Fruit fly (Drosophila melanogaster) whole organism, embryonic: Measurements from ENCODE around the gene net.
A peak's percentile ranks its signal among the peaks of the same experiment; 100 is the strongest.

Source experiments
- Ada2b ChIP-seq: fragments of 200-800 bp; sonication (Bioruptor generic); IDR thresholded peaks from 2 replicates; pipeline ENCODE4 v1.3.6; 2022; ENCODE audit warnings: missing biosample characterization, missing genetic modification characterization
- CG12104 ChIP-seq: fragments of 200-800 bp; sonication (Bioruptor generic); optimal IDR thresholded peaks from 3 replicates; lab custom pipeline; 2016; ENCODE audit warnings: missing biosample characterization, missing genetic modification characterization
- CG1233 ChIP-seq: fragments of 200-800 bp; sonication (Bioruptor generic); optimal IDR thresholded peaks from 4 replicates; lab custom pipeline; 2018; ENCODE audit warnings: missing biosample characterization, mild to moderate bottlenecking, missing genetic modification characterization
- CG14860 ChIP-seq: fragments of 200-800 bp; sonication (Bioruptor generic); IDR thresholded peaks from 3 replicates; pipeline ENCODE4 v1.3.6; 2022; ENCODE audit warnings: missing biosample characterization, missing genetic modification characterization; ENCODE audit not compliant: partially characterized antibody
- CG15601 ChIP-seq: fragments of 200-800 bp; sonication (Bioruptor generic); optimal IDR thresholded peaks from 3 replicates; lab custom pipeline; 2019; ENCODE audit warnings: missing biosample characterization, mild to moderate bottlenecking, missing genetic modification characterization, moderate library complexity
- CG17385 ChIP-seq: fragments of 200-800 bp; sonication (Bioruptor generic); optimal IDR thresholded peaks from 3 replicates; lab custom pipeline; 2018; ENCODE audit warnings: missing biosample characterization, mild to moderate bottlenecking, missing genetic modification characterization
- CG2199 ChIP-seq: fragments of 200-800 bp; sonication (Bioruptor generic); IDR thresholded peaks from 3 replicates; pipeline ENCODE4 v1.3.6; 2022; ENCODE audit warnings: missing biosample characterization, missing genetic modification characterization
- CG31441 ChIP-seq: fragments of 200-800 bp; sonication (Bioruptor generic); IDR thresholded peaks from 2 replicates; pipeline ENCODE4 v1.3.6; 2022; ENCODE audit warnings: missing biosample characterization, missing genetic modification characterization
- CG3726 ChIP-seq: fragments of 200-800 bp; sonication (Bioruptor generic); IDR thresholded peaks from 3 replicates; pipeline ENCODE4, ENCODE4 v1.3.6; 2022; ENCODE audit warnings: missing biosample characterization, missing genetic modification characterization
- CG4328 ChIP-seq: fragments of 200-800 bp; sonication (Bioruptor generic); optimal IDR thresholded peaks from 3 replicates; lab custom pipeline; 2017; ENCODE audit warnings: missing biosample characterization, missing genetic modification reagents, missing genetic modification characterization
- CG6175 ChIP-seq: fragments of 200-800 bp; sonication (Bioruptor generic); IDR thresholded peaks from 3 replicates; pipeline ENCODE4 v1.3.6; 2022; ENCODE audit warnings: missing biosample characterization, missing genetic modification characterization
- CG6813 ChIP-seq: fragments of 200-800 bp; sonication (Bioruptor generic); optimal IDR thresholded peaks from 2 replicates; lab custom pipeline; 2017; ENCODE audit warnings: missing biosample characterization, missing genetic modification characterization, mild to moderate bottlenecking, moderate library complexity, missing genetic modification reagents
- CG7745 ChIP-seq: fragments of 200-800 bp; sonication (Bioruptor generic); optimal IDR thresholded peaks from 2 replicates; lab custom pipeline; 2018; ENCODE audit warnings: missing biosample characterization, mild to moderate bottlenecking, missing genetic modification characterization, moderate library complexity
- CG8359 ChIP-seq: fragments of 200-800 bp; sonication (Bioruptor generic); optimal IDR thresholded peaks from 2 replicates; lab custom pipeline; 2017; ENCODE audit warnings: missing biosample characterization, mild to moderate bottlenecking, missing genetic modification characterization, borderline replicate concordance
- CG8388 ChIP-seq: fragments of 200-800 bp; sonication (Bioruptor generic); optimal IDR thresholded peaks from 2 replicates; lab custom pipeline; 2019; ENCODE audit warnings: missing biosample characterization, mild to moderate bottlenecking, missing genetic modification characterization, moderate library complexity
- CoRest ChIP-seq: fragments of 200-800 bp; sonication (Bioruptor generic); optimal IDR thresholded peaks from 3 replicates; lab custom pipeline; 2018; ENCODE audit warnings: missing biosample characterization, mild to moderate bottlenecking, missing genetic modification characterization, moderate library complexity
- Dll ChIP-seq: fragments of 200-800 bp; sonication (Bioruptor generic); IDR thresholded peaks from 4 replicates; pipeline ENCODE4 v1.3.6; 2022; ENCODE audit warnings: missing biosample characterization, missing genetic modification characterization; ENCODE audit not compliant: partially characterized antibody
- Dp ChIP-seq: fragments of 200-800 bp; sonication (Bioruptor generic); optimal IDR thresholded peaks from 2 replicates; lab custom pipeline; 2018; ENCODE audit warnings: missing biosample characterization, mild to moderate bottlenecking, missing genetic modification characterization, moderate library complexity
- Dref ChIP-seq: fragments of 200-800 bp; sonication (Bioruptor generic); IDR thresholded peaks from 2 replicates; pipeline ENCODE4 v1.3.6; 2022; ENCODE audit warnings: missing biosample characterization, missing genetic modification characterization
- E2f2 ChIP-seq: fragments of 200-800 bp; sonication (Bioruptor generic); IDR thresholded peaks from 2 replicates; pipeline ENCODE4 v1.3.6; 2022; ENCODE audit warnings: missing biosample characterization, missing genetic modification characterization
- Ets65A ChIP-seq: fragments of 200-800 bp; sonication (Bioruptor generic); peaks from one replicate; lab custom pipeline; 2016; ENCODE audit warnings: missing biosample characterization, missing genetic modification characterization
- Ets97D ChIP-seq: fragments of 200-800 bp; sonication (Bioruptor generic); optimal IDR thresholded peaks from 3 replicates; lab custom pipeline; 2016; ENCODE audit warnings: missing biosample characterization, missing genetic modification characterization
- Max ChIP-seq: fragments of 200-800 bp; sonication (Bioruptor generic); optimal IDR thresholded peaks from 2 replicates; lab custom pipeline; 2016; ENCODE audit warnings: missing biosample characterization, mild to moderate bottlenecking, missing genetic modification characterization
- Meics ChIP-seq: fragments of 200-800 bp; sonication (Bioruptor generic); optimal IDR thresholded peaks from 2 replicates; lab custom pipeline; 2017; ENCODE audit warnings: missing biosample characterization, mild to moderate bottlenecking, missing genetic modification characterization
- Nf-YB ChIP-seq: fragments of 200-800 bp; sonication (Bioruptor generic); optimal IDR thresholded peaks from 3 replicates; lab custom pipeline; 2019; ENCODE audit warnings: missing biosample characterization, mild to moderate bottlenecking, missing genetic modification characterization, moderate library complexity
- Oaz ChIP-seq: fragments of 200-800 bp; sonication (Bioruptor generic); IDR thresholded peaks from 2 replicates; pipeline ENCODE4 v1.3.6; 2022; ENCODE audit warnings: missing biosample characterization, missing genetic modification characterization
- Sox102F ChIP-seq: fragments of 200-800 bp; sonication (Bioruptor generic); optimal IDR thresholded peaks from 2 replicates; lab custom pipeline; 2018; ENCODE audit warnings: missing biosample characterization, mild to moderate bottlenecking, missing genetic modification characterization, moderate library complexity
- Spps ChIP-seq: fragments of 200-800 bp; sonication (Bioruptor generic); optimal IDR thresholded peaks from 2 replicates; lab custom pipeline; 2018; ENCODE audit warnings: missing biosample characterization, mild to moderate bottlenecking, missing genetic modification characterization
- Sry-δ ChIP-seq: fragments of 200-800 bp; sonication (Bioruptor generic); optimal IDR thresholded peaks from 2 replicates; lab custom pipeline; 2016; ENCODE audit warnings: missing biosample characterization, missing genetic modification characterization
- Usf ChIP-seq: fragments of 200-800 bp; sonication (Bioruptor generic); optimal IDR thresholded peaks from 2 replicates; lab custom pipeline; 2017; ENCODE audit warnings: missing genotype, missing biosample characterization, missing genetic modification characterization
- ab ChIP-seq: fragments of 200-800 bp; sonication (Bioruptor generic); optimal IDR thresholded peaks from 2 replicates; lab custom pipeline; 2016; ENCODE audit warnings: missing biosample characterization, missing genetic modification characterization
- cg ChIP-seq: fragments of 200-800 bp; sonication (Bioruptor generic); optimal IDR thresholded peaks from 3 replicates; lab custom pipeline; 2019; ENCODE audit warnings: missing biosample characterization, mild to moderate bottlenecking, missing genetic modification characterization, moderate library complexity
- crp ChIP-seq, 2 experiments: fragments of 200-800 bp; sonication (Bioruptor generic); optimal IDR thresholded peaks; 2 replicates in 1 of 2; 3 replicates in 1 of 2; lab custom pipeline; 2017; ENCODE audit warnings: missing biosample characterization in 2 of 2, missing genetic modification characterization in 2 of 2, mild to moderate bottlenecking in 1 of 2, moderate library complexity in 1 of 2
- dimm ChIP-seq: fragments of 200-800 bp; sonication (Bioruptor generic); IDR thresholded peaks from 2 replicates; pipeline ENCODE4 v1.3.6; 2022; ENCODE audit warnings: missing biosample characterization, missing genetic modification characterization
- esg ChIP-seq: fragments of 200-800 bp; sonication (Bioruptor generic); conservative IDR thresholded peaks from 2 replicates; pipeline ENCODE4 v1.3.6; 2022; ENCODE audit warnings: missing biosample characterization, missing genetic modification characterization
- fd3F ChIP-seq: fragments of 200-800 bp; sonication (Bioruptor generic); optimal IDR thresholded peaks from 2 replicates; lab custom pipeline; 2018; ENCODE audit warnings: missing biosample characterization, mild to moderate bottlenecking, missing genetic modification characterization, moderate library complexity
- gcm ChIP-seq: fragments of 200-800 bp; sonication (Bioruptor generic); optimal IDR thresholded peaks from 2 replicates; lab custom pipeline; 2019; ENCODE audit warnings: missing biosample characterization, mild to moderate bottlenecking, missing genetic modification characterization, moderate library complexity
- gem ChIP-seq: fragments of 200-800 bp; sonication (Bioruptor generic); optimal IDR thresholded peaks from 2 replicates; lab custom pipeline; 2019; ENCODE audit warnings: missing biosample characterization, mild to moderate bottlenecking, missing genetic modification characterization, moderate library complexity
- grn ChIP-seq: fragments of 200-800 bp; sonication (Bioruptor generic); optimal IDR thresholded peaks from 3 replicates; lab custom pipeline; 2017; ENCODE audit warnings: missing biosample characterization, missing genetic modification characterization
- jumu ChIP-seq: fragments of 200-800 bp; sonication (Bioruptor generic); optimal IDR thresholded peaks from 3 replicates; lab custom pipeline; 2016; ENCODE audit warnings: missing biosample characterization, missing genetic modification characterization
- kah ChIP-seq: fragments of 200-800 bp; sonication (Bioruptor generic); optimal IDR thresholded peaks from 2 replicates; lab custom pipeline; 2018; ENCODE audit warnings: missing biosample characterization, mild to moderate bottlenecking, missing genetic modification characterization
- knrl ChIP-seq: fragments of 200-800 bp; sonication (Bioruptor generic); IDR thresholded peaks from 3 replicates; pipeline ENCODE4 v1.3.6; 2022; ENCODE audit warnings: missing biosample characterization, missing genetic modification characterization; ENCODE audit not compliant: partially characterized antibody
- lola ChIP-seq, 3 experiments: fragments of >200 bp in 2 of 3; fragments of 200-800 bp in 1 of 3; sonication (Bioruptor generic) in 1 of 3; optimal IDR thresholded peaks; 2 replicates each; lab custom pipeline; 2017 to 2019; ENCODE audit warnings: missing biosample characterization in 3 of 3, missing genetic modification characterization in 3 of 3, mild to moderate bottlenecking in 1 of 3, moderate library complexity in 1 of 3
- oc ChIP-seq: fragments of 200-800 bp; sonication (Bioruptor generic); optimal IDR thresholded peaks from 2 replicates; lab custom pipeline; 2018; ENCODE audit warnings: missing biosample characterization, mild to moderate bottlenecking, missing genetic modification characterization, moderate library complexity
- otp ChIP-seq: fragments of 200-800 bp; sonication (Bioruptor generic); IDR thresholded peaks from 3 replicates; pipeline ENCODE4, ENCODE4 v1.3.6; 2022; ENCODE audit warnings: missing biosample characterization, missing genetic modification characterization
- peb ChIP-seq: fragments of 200-800 bp; sonication (Bioruptor generic); IDR thresholded peaks from 2 replicates; pipeline ENCODE4 v1.3.6; 2022; ENCODE audit warnings: missing biosample characterization, missing genetic modification characterization
- psq ChIP-seq: fragments of 200-800 bp; sonication (Bioruptor generic); optimal IDR thresholded peaks from 2 replicates; lab custom pipeline; 2017; ENCODE audit warnings: missing biosample characterization, missing genetic modification characterization
- pzg ChIP-seq: fragments of 200-800 bp; sonication (Bioruptor generic); optimal IDR thresholded peaks from 3 replicates; lab custom pipeline; 2018; ENCODE audit warnings: missing biosample characterization, mild to moderate bottlenecking, missing genetic modification characterization, moderate library complexity
- tx ChIP-seq: fragments of 200-800 bp; sonication (Bioruptor generic); optimal IDR thresholded peaks from 2 replicates; lab custom pipeline; 2016; ENCODE audit warnings: missing biosample characterization, missing genetic modification characterization
- unc-4 ChIP-seq: fragments of 200-800 bp; sonication (Bioruptor generic); IDR thresholded peaks from 2 replicates; pipeline ENCODE4 v1.3.6; 2022; ENCODE audit warnings: missing biosample characterization, missing genetic modification characterization; ENCODE audit not compliant: partially characterized antibody
- wek ChIP-seq: fragments of 200-800 bp; sonication (Bioruptor generic); optimal IDR thresholded peaks from 3 replicates; lab custom pipeline; 2018; ENCODE audit warnings: missing biosample characterization, mild to moderate bottlenecking, missing genetic modification characterization, moderate library complexity

net gene

DNA sequence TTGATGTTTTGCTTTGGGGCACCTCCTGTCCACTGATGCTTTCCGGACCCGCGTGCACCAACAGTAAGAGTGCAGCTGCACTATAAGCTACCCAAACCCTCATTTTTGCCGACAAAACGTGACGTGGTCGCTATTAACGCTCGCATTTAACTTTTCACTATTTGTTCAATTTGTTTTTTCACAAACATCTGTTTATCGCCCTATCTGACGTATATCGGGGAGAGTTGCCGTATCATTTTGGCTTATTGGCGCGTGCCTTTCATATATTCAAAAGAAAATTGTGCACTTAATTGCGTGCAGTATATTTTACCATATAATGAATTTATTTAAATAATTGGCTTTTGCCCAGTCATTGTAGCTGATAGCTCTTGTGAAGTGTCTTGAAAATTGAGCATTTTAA lies 19.4 kb upstream of the net start, which contains the start of the genes Nhe1 and Sam-S (continued):
- TF ChIP-seq CG6175 (no peak), Dref (GFP tag; lab: Robert Waterston, UW) (peak; percentile 55), lola (GFP tag; optimal IDR thresholded peaks at IDR 0.05; lab: Kevin White, UChicago) (no peak), unc-4 (0 out of 2 replicates have a peak, but pooled peaks have one; percentile 35), CG2199 (no peak), crp (GFP tag; optimal IDR thresholded peaks at IDR 0.05; lab: Kevin White, UChicago) (peak in 1 of 2 experiments; percentile 78), Max (GFP tag; lab: Kevin White, UChicago) (no peak), Dp (GFP tag; lab: Kevin White, UChicago) (peak; percentile 83), knrl (GFP tag; lab: Robert Waterston, UW) (no peak), Spps (tag; lab: Kevin White, UChicago) (no peak), Ets65A (GFP tag; lab: Kevin White, UChicago) (no peak), CG12104 (GFP tag; lab: Kevin White, UChicago) (no peak), oc (tag; lab: Kevin White, UChicago) (no peak), wek (no peak), Usf (GFP tag; lab: Kevin White, UChicago) (no peak), otp (GFP tag; lab: Robert Waterston, UW) (no peak), peb (GFP tag; lab: Robert Waterston, UW) (no peak), jumu (GFP tag; lab: Kevin White, UChicago) (no peak), CG4328 (GFP tag; lab: Kevin White, UChicago) (no peak), Nf-YB (GFP tag; lab: Kevin White, UChicago) (no peak), CG31441 (GFP tag; lab: Robert Waterston, UW) (no peak), ab (GFP tag; lab: Kevin White, UChicago) (no peak), fd3F (no peak), tx (GFP tag; lab: Kevin White, UChicago) (no peak), CG6813 (no peak), psq (GFP tag; lab: Kevin White, UChicago) (no peak), Oaz (GFP tag; lab: Robert Waterston, UW) (no peak), dimm (GFP tag; lab: Robert Waterston, UW) (no peak), Ets97D (GFP tag; lab: Kevin White, UChicago) (peak; percentile 6), CoRest (tag; lab: Kevin White, UChicago) (no peak), E2f2 (GFP tag; lab: Robert Waterston, UW) (peak; percentile 89), Dll (GFP tag; lab: Robert Waterston, UW) (peak; percentile 43; the same call in 1 of the 4 replicates), CG8388 (GFP tag; lab: Kevin White, UChicago) (no peak), Sry-δ (peak; percentile 22), esg (GFP tag; lab: Robert Waterston, UW) (no peak), cg (GFP tag; lab: Kevin White, UChicago) (no peak), CG17385 (GFP tag; lab: Kevin White, UChicago) (no peak), CG8359 (GFP tag; lab: Kevin White, UChicago) (no peak), gem (no peak), pzg (peak; percentile 40), CG1233 (GFP tag; lab: Kevin White, UChicago) (no peak), grn (GFP tag; lab: Kevin White, UChicago) (no peak), CG15601 (tag; lab: Kevin White, UChicago) (no peak), Ada2b (GFP tag; lab: Robert Waterston, UW) (no peak), CG3726 (no peak), CG14860 (no peak), gcm (GFP tag; lab: Kevin White, UChicago) (no peak), CG7745 (tag; lab: Kevin White, UChicago) (no peak), Sox102F (GFP tag; lab: Kevin White, UChicago) (no peak), Meics (GFP tag; lab: Kevin White, UChicago) (no peak), kah (GFP tag; lab: Kevin White, UChicago) (no peak)
